Fruit fly (Drosophila melanogaster): Measurements from ENCODE around the gene CG43056.

dm6 chr2L:4448582-4449016 lies 11.0 kb downstream of the CG43056 start, which contains the start of gene MFS18:
- TF ChIP-seq CG8478 (optimal IDR thresholded peaks at IDR 0.05) (no peak), CTCF (optimal IDR thresholded peaks at IDR 0.05) (no peak)
